Worm (Caenorhabditis elegans) whole organism, early embryonic: Measurements from ENCODE around the gene ttbk-5.

ENCODE experiments used
- B0310.2 ChIP-seq: sonication (generic microtip); optimal IDR thresholded peaks from 2 replicates; lab custom pipeline; 2016; ENCODE audit warnings: mild to moderate bottlenecking, missing genetic modification characterization, missing compliant biosample characterization
- F13C5.2 ChIP-seq: sonication (generic microtip); optimal IDR thresholded peaks from 2 replicates; lab custom pipeline; 2017; ENCODE audit warnings: mild to moderate bottlenecking, missing genetic modification characterization, inconsistent platforms, missing compliant biosample characterization
- ama-1 ChIP-seq: fragments of 150-350 bp; optimal IDR thresholded peaks from 2 replicates; lab custom pipeline; 2014
- ceh-36 ChIP-seq: sonication (generic microtip); optimal IDR thresholded peaks from 2 replicates; lab custom pipeline; 2016; ENCODE audit warnings: missing genetic modification characterization, inconsistent platforms, missing compliant biosample characterization
- flt-1 ChIP-seq: fragments of 200-800 bp; sonication (Bioruptor generic); IDR thresholded peaks from 2 replicates; pipeline ENCODE4 v1.3.6; 2022; ENCODE audit warnings: missing genetic modification characterization, missing compliant biosample characterization
- scrt-1 ChIP-seq: fragments of 200-800 bp; sonication (Bioruptor generic); IDR thresholded peaks from 2 replicates; pipeline ENCODE4 v1.3.6; 2022; ENCODE audit warnings: missing genetic modification characterization, missing compliant biosample characterization
- sea-1 ChIP-seq: fragments of 200-800 bp; sonication (Bioruptor generic); conservative IDR thresholded peaks from 2 replicates; pipeline ENCODE4 v1.3.6; 2022; ENCODE audit warnings: missing genetic modification characterization, missing compliant biosample characterization
- tbx-37 ChIP-seq: fragments of 200-800 bp; sonication (Bioruptor generic); conservative IDR thresholded peaks from 2 replicates; pipeline ENCODE4 v1.3.6; 2022; ENCODE audit warnings: missing genetic modification reagents, missing genetic modification characterization, missing compliant biosample characterization

DNA sequence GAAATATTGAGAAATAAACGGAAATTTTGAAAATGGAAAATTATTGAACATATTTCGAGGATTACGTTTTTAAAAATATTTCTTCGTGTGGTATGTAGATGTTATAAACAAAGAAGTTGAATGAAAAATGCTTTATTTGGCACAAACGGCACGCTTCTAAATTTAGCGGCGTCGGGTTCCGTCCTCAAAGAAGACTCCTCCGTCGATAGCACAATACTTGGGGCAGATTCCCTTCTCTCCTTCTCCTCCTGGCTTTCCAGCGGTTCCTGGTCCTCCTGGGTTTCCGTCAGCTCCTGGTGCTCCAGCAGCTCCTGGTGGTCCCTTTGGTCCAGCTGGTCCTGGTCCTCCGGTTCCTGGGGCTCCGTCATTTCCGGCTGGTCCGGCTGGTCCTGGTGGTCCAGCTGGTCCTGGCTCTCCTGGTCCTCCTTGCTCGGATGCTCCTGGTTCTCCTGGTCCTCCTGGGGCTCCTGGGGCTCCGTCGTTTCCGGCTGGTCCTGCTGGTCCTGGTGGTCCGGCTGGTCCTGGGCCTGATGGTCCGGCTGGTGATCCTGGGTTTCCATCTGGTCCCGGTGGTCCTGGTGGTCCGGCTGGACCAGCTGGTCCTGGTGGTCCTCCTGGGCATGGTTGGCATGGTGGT lies 6.0 kb upstream of the ttbk-5 start, which contains the start of gene W01B6.8:
- TF ChIP-seq flt-1 (GFP tag; lab: Robert Waterston, UW) (no peak), ama-1 (lab: Kevin White, UChicago) (no peak), tbx-37 (GFP tag; lab: Robert Waterston, UW) (no peak), F13C5.2 (tag; lab: Kevin White, UChicago) (no peak), scrt-1 (GFP tag; lab: Robert Waterston, UW) (no peak), sea-1 (GFP tag; lab: Robert Waterston, UW) (0 out of 2 replicates have a peak, but pooled peaks have one; percentile 56), B0310.2 (tag; lab: Kevin White, UChicago) (no peak), ceh-36 (tag; lab: Kevin White, UChicago) (no peak)
